Worm (Caenorhabditis elegans) whole organism, mixed stage, embryonic: ENCODE data around the gene rom-4.

ENCODE experiments used
- drap-1 ChIP-seq: fragments of 200-800 bp; sonication (Bioruptor generic); optimal IDR thresholded peaks from 3 replicates; lab custom pipeline; 2018; ENCODE audit warnings: mild to moderate bottlenecking, missing genetic modification characterization, missing compliant biosample characterization
- nhr-12 ChIP-seq: fragments of 150-350 bp; optimal IDR thresholded peaks from 2 replicates; lab custom pipeline; 2014; ENCODE audit warnings: missing biosample characterization, missing genetic modification characterization
- nhr-76 ChIP-seq: sonication (generic microtip); optimal IDR thresholded peaks from 2 replicates; lab custom pipeline; 2017; ENCODE audit warnings: missing biosample characterization, missing genetic modification characterization
- sptf-1 ChIP-seq: sonication (generic microtip); optimal IDR thresholded peaks from 2 replicates; lab custom pipeline; 2017; ENCODE audit warnings: mild to moderate bottlenecking, missing genetic modification characterization, moderate library complexity, missing compliant biosample characterization
- unc-39 ChIP-seq: fragments of 150-350 bp; optimal IDR thresholded peaks from 2 replicates; lab custom pipeline; 2014; ENCODE audit warnings: missing biosample characterization, missing genetic modification characterization
- ztf-11 ChIP-seq: fragments of 150-350 bp; optimal IDR thresholded peaks from 2 replicates; lab custom pipeline; 2014; ENCODE audit warnings: missing biosample characterization, missing genetic modification characterization

- TF ChIP-seq drap-1 (GFP tag; lab: Kevin White, UChicago) (no peak), ztf-11 (tag; lab: Kevin White, UChicago) (no peak), unc-39 (tag; lab: Kevin White, UChicago) (no peak), sptf-1 (tag; lab: Kevin White, UChicago) (no peak), nhr-76 (no peak), nhr-12 (no peak)
Observed at ce11 chrIV:17010274-17010673, 14.7 kb downstream of the rom-4 start.
